Fruit fly (Drosophila melanogaster): ENCODE measurements around the gene CG33679.

Gene CG33679

DNA sequence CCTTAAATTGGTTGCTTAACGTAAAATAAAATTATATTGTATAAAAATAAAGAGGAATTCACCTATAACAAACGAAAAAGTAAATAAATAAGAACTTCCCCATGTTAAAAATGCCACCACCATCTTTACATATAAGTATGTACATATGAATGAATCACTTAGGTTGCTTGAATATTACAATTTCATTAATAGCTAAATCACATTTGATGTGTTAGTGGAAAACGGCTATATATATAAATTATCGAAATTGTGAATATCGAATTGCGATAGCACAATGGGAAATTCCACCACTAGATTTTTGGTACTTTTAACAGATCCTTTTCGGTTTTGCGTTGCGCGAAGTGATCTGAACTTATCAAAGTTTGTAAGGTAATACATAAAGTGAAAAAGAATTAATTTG, 3.3 kb downstream of the CG33679 start, which contains the start of the genes solo and vas (continued):
- TF ChIP-seq CG11294 (GFP tag; IDR thresholded peaks at IDR 0.05) (no peak), Sox102F (GFP tag; optimal IDR thresholded peaks at IDR 0.05) (no peak), net (GFP tag; optimal IDR thresholded peaks at IDR 0.05) (no peak), Gug (GFP tag; IDR thresholded peaks at IDR 0.05) (no peak), CG10669 (GFP tag; optimal IDR thresholded peaks at IDR 0.05) (no peak), Smox (GFP tag; optimal IDR thresholded peaks at IDR 0.05) (no peak), Sox15 (GFP tag; optimal IDR thresholded peaks at IDR 0.05) (no peak), CG34406 (GFP tag; optimal IDR thresholded peaks at IDR 0.05) (no peak), acj6 (GFP tag; optimal IDR thresholded peaks at IDR 0.05) (peak; percentile 15), CG8632 (GFP tag; optimal IDR thresholded peaks at IDR 0.05) (no peak), lz (GFP tag; optimal IDR thresholded peaks at IDR 0.05) (peak; percentile 19), fd85E (GFP tag; optimal IDR thresholded peaks at IDR 0.05) (no peak), CG32006 (GFP tag; optimal IDR thresholded peaks at IDR 0.05) (no peak), CG15336 (GFP tag; IDR thresholded peaks at IDR 0.05) (no peak), CG3032 (tag; optimal IDR thresholded peaks at IDR 0.05) (peak; percentile 53), CG11902 (GFP tag; optimal IDR thresholded peaks at IDR 0.05) (no peak), salr (GFP tag; optimal IDR thresholded peaks at IDR 0.05) (no peak), Eip75B (GFP tag; optimal IDR thresholded peaks at IDR 0.05) (no peak), cyc (GFP tag; optimal IDR thresholded peaks at IDR 0.05) (peak; percentile 17), CG1621 (tag; optimal IDR thresholded peaks at IDR 0.05) (no peak), ss (GFP tag; optimal IDR thresholded peaks at IDR 0.05) (no peak), CG9139 (GFP tag; optimal IDR thresholded peaks at IDR 0.05) (no peak), Met (GFP tag; optimal IDR thresholded peaks at IDR 0.05) (no peak), achi (GFP tag; optimal IDR thresholded peaks at IDR 0.05) (no peak), svp (GFP tag) (peak; percentile 60), topi (GFP tag; optimal IDR thresholded peaks at IDR 0.05) (peak; percentile 17), CG4318 (GFP tag; optimal IDR thresholded peaks at IDR 0.05) (peak; percentile 2), Blimp-1 (GFP tag; optimal IDR thresholded peaks at IDR 0.05) (no peak), esn (GFP tag; optimal IDR thresholded peaks at IDR 0.05) (peak; percentile 9), CG8319 (GFP tag; optimal IDR thresholded peaks at IDR 0.05) (no peak), fd59A (GFP tag; optimal IDR thresholded peaks at IDR 0.05) (no peak), CG11762 (GFP tag; optimal IDR thresholded peaks at IDR 0.05; ENCODE audit: insufficient read depth) (no peak)

DNA sequence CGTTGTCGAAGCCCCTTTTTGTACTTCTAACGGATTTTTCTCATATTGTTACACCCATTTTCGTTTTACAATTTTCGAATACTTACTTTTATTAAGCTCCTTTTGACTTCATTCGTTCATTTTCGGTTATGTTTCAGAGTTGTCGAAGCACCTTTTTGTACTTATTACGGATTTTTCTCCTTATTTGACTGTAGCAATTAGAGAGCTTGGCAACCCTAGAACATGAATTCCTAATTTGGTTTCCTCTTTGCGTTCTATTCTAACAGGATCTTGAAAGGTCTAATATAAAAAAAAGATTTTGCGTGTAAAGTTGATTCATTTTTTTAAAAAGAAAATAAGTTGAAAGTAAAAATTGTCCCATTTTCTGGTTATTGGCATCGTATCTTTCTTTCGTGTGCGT, 4.0 kb downstream of the CG33679 start:
- TF ChIP-seq Sox102F (GFP tag; optimal IDR thresholded peaks at IDR 0.05) (no peak), Gug (GFP tag; IDR thresholded peaks at IDR 0.05) (no peak), net (GFP tag; optimal IDR thresholded peaks at IDR 0.05) (no peak), CG8319 (GFP tag; optimal IDR thresholded peaks at IDR 0.05) (no peak), CG6808 (GFP tag; optimal IDR thresholded peaks at IDR 0.05) (no peak), spab (GFP tag; optimal IDR thresholded peaks at IDR 0.05) (no peak), CG6792 (GFP tag; optimal IDR thresholded peaks at IDR 0.05) (no peak), CG3919 (GFP tag; optimal IDR thresholded peaks at IDR 0.05) (no peak), ss (GFP tag; optimal IDR thresholded peaks at IDR 0.05) (no peak), CG31627 (GFP tag; optimal IDR thresholded peaks at IDR 0.05) (no peak), OdsH (GFP tag; optimal IDR thresholded peaks at IDR 0.05) (no peak), Hr39 (GFP tag; optimal IDR thresholded peaks at IDR 0.05) (no peak), CG11762 (GFP tag; optimal IDR thresholded peaks at IDR 0.05; ENCODE audit: insufficient read depth) (no peak), Ets96B (tag; optimal IDR thresholded peaks at IDR 0.05) (no peak), CG4318 (GFP tag; optimal IDR thresholded peaks at IDR 0.05) (no peak), CG8632 (GFP tag; optimal IDR thresholded peaks at IDR 0.05) (no peak), Blimp-1 (GFP tag; optimal IDR thresholded peaks at IDR 0.05) (no peak), Eip93F (GFP tag; optimal IDR thresholded peaks at IDR 0.05) (no peak)
